Fruit fly (Drosophila melanogaster): Measurements from ENCODE around the gene CG6409.

Gene CG6409

dm6 chr3L:10882336-10883040 is at the start of gene CG6409, which contains the start of gene galla-2:
TSS of gene CG6409 (minus strand) at chr3L:10882386.
TSS of gene galla-2 (plus strand) at chr3L:10882890.
- TF ChIP-seq Myc (optimal IDR thresholded peaks at IDR 0.05): no peak

- TF ChIP-seq insv (optimal IDR thresholded peaks at IDR 0.05): no peak
- no peak for TF ChIP-seq Sin3A (optimal IDR thresholded peaks at IDR 0.05)
- no peak for TF ChIP-seq ttk (optimal IDR thresholded peaks at IDR 0.05)
- no peak for TF ChIP-seq psq (optimal IDR thresholded peaks at IDR 0.05)
- TF ChIP-seq Myc (optimal IDR thresholded peaks at IDR 0.05): no peak
- TF ChIP-seq h (optimal IDR thresholded peaks at IDR 0.05): no peak
These were observed 49.2 kb upstream of the CG6409 start for dm6 chr3L:10931430-10931829.

dm6 chr3L:10928801-10929200 is 46.6 kb upstream of the CG6409 start:
- TF ChIP-seq Sin3A (optimal IDR thresholded peaks at IDR 0.05) (no peak), h (optimal IDR thresholded peaks at IDR 0.05) (no peak), psq (optimal IDR thresholded peaks at IDR 0.05) (no peak), insv (optimal IDR thresholded peaks at IDR 0.05) (no peak), ttk (optimal IDR thresholded peaks at IDR 0.05) (no peak), Myc (optimal IDR thresholded peaks at IDR 0.05) (no peak)

dm6 chr3L:10927953-10928352 is 45.8 kb upstream of the CG6409 start:
- TF ChIP-seq Myc (optimal IDR thresholded peaks at IDR 0.05): no peak
- TF ChIP-seq ttk (optimal IDR thresholded peaks at IDR 0.05): no peak
- no peak for TF ChIP-seq psq (optimal IDR thresholded peaks at IDR 0.05)
- TF ChIP-seq insv (optimal IDR thresholded peaks at IDR 0.05): no peak
- TF ChIP-seq h (optimal IDR thresholded peaks at IDR 0.05): no peak
- no peak for TF ChIP-seq Sin3A (optimal IDR thresholded peaks at IDR 0.05)

dm6 chr3L:10927349-10927748 is 45.2 kb upstream of the CG6409 start:
- TF ChIP-seq ttk (optimal IDR thresholded peaks at IDR 0.05) (no peak), h (optimal IDR thresholded peaks at IDR 0.05) (no peak), Sin3A (optimal IDR thresholded peaks at IDR 0.05) (no peak), psq (optimal IDR thresholded peaks at IDR 0.05) (no peak), insv (optimal IDR thresholded peaks at IDR 0.05) (no peak), Myc (optimal IDR thresholded peaks at IDR 0.05) (no peak)

- no peak for TF ChIP-seq psq (optimal IDR thresholded peaks at IDR 0.05)
- TF ChIP-seq Myc (optimal IDR thresholded peaks at IDR 0.05): no peak
- TF ChIP-seq h (optimal IDR thresholded peaks at IDR 0.05): no peak
- TF ChIP-seq insv (optimal IDR thresholded peaks at IDR 0.05): no peak
- no peak for TF ChIP-seq ttk (optimal IDR thresholded peaks at IDR 0.05)
- TF ChIP-seq Sin3A (optimal IDR thresholded peaks at IDR 0.05): no peak
These were observed 42.5 kb upstream of the CG6409 start for dm6 chr3L:10924683-10925082.

- no peak for TF ChIP-seq Sin3A (optimal IDR thresholded peaks at IDR 0.05)
These were observed 40.8 kb upstream of the CG6409 start for dm6 chr3L:10922973-10923372.

- no peak for TF ChIP-seq h (optimal IDR thresholded peaks at IDR 0.05)
- no peak for TF ChIP-seq insv (optimal IDR thresholded peaks at IDR 0.05)
- TF ChIP-seq Myc (optimal IDR thresholded peaks at IDR 0.05): no peak
- TF ChIP-seq Sin3A (optimal IDR thresholded peaks at IDR 0.05): no peak
- TF ChIP-seq psq (optimal IDR thresholded peaks at IDR 0.05): no peak
- TF ChIP-seq ttk (optimal IDR thresholded peaks at IDR 0.05): no peak
These were observed 36.3 kb upstream of the CG6409 start for dm6 chr3L:10918454-10918853.

- no peak for TF ChIP-seq psq (optimal IDR thresholded peaks at IDR 0.05)
- no peak for TF ChIP-seq insv (optimal IDR thresholded peaks at IDR 0.05)
- no peak for TF ChIP-seq Myc (optimal IDR thresholded peaks at IDR 0.05)
- TF ChIP-seq ttk (optimal IDR thresholded peaks at IDR 0.05): no peak
- no peak for TF ChIP-seq Sin3A (optimal IDR thresholded peaks at IDR 0.05)
- no peak for TF ChIP-seq h (optimal IDR thresholded peaks at IDR 0.05)
These were observed 35.1 kb upstream of the CG6409 start for dm6 chr3L:10917263-10917662.

dm6 chr3L:10913214-10913613 is 31.0 kb upstream of the CG6409 start:
- TF ChIP-seq h (optimal IDR thresholded peaks at IDR 0.05) (no peak), Myc (optimal IDR thresholded peaks at IDR 0.05) (no peak), insv (optimal IDR thresholded peaks at IDR 0.05) (no peak), psq (optimal IDR thresholded peaks at IDR 0.05) (no peak)

- TF ChIP-seq Myc (optimal IDR thresholded peaks at IDR 0.05): no peak
- TF ChIP-seq ttk (optimal IDR thresholded peaks at IDR 0.05): no peak
- TF ChIP-seq h (optimal IDR thresholded peaks at IDR 0.05): no peak
- no peak for TF ChIP-seq Sin3A (optimal IDR thresholded peaks at IDR 0.05)
- TF ChIP-seq insv (optimal IDR thresholded peaks at IDR 0.05): no peak
- TF ChIP-seq psq (optimal IDR thresholded peaks at IDR 0.05): no peak
These were observed 27.4 kb upstream of the CG6409 start for dm6 chr3L:10909612-10910011.

dm6 chr3L:10904770-10905169 is 22.6 kb upstream of the CG6409 start:
- TF ChIP-seq psq (optimal IDR thresholded peaks at IDR 0.05) (no peak), ttk (optimal IDR thresholded peaks at IDR 0.05) (no peak), insv (optimal IDR thresholded peaks at IDR 0.05) (no peak), Sin3A (optimal IDR thresholded peaks at IDR 0.05) (no peak), h (optimal IDR thresholded peaks at IDR 0.05) (no peak), Myc (optimal IDR thresholded peaks at IDR 0.05) (no peak)

- TF ChIP-seq ttk (optimal IDR thresholded peaks at IDR 0.05): no peak
- TF ChIP-seq Sin3A (optimal IDR thresholded peaks at IDR 0.05): no peak
- TF ChIP-seq Myc (optimal IDR thresholded peaks at IDR 0.05): no peak
- no peak for TF ChIP-seq psq (optimal IDR thresholded peaks at IDR 0.05)
- no peak for TF ChIP-seq insv (optimal IDR thresholded peaks at IDR 0.05)
- no peak for TF ChIP-seq h (optimal IDR thresholded peaks at IDR 0.05)
These were observed 21.3 kb upstream of the CG6409 start for dm6 chr3L:10903449-10903848.

Measured in Kc167 (cell line).